Fruit fly (Drosophila melanogaster) whole organism, embryonic: Measurements from ENCODE around the gene Elo68alpha.

Source experiments
- Bteb2 ChIP-seq: fragments of 200-800 bp; sonication (Bioruptor generic); optimal IDR thresholded peaks from 2 replicates; lab custom pipeline; 2016; ENCODE audit warnings: missing biosample characterization, missing genetic modification characterization
- CG10431 ChIP-seq: fragments of 200-800 bp; sonication (Bioruptor generic); optimal IDR thresholded peaks from 3 replicates; lab custom pipeline; 2018; ENCODE audit warnings: missing biosample characterization, mild to moderate bottlenecking, missing genetic modification characterization
- CG11695 ChIP-seq: fragments of 200-800 bp; sonication (Bioruptor generic); IDR thresholded peaks from 3 replicates; pipeline ENCODE4 v1.3.6; 2022; ENCODE audit warnings: missing biosample characterization, missing genetic modification characterization
- CG1603 ChIP-seq: fragments of 200-800 bp; sonication (Bioruptor generic); optimal IDR thresholded peaks from 2 replicates; lab custom pipeline; 2019; ENCODE audit warnings: missing biosample characterization, mild to moderate bottlenecking, missing genetic modification characterization, moderate library complexity
- CG17361 ChIP-seq: fragments of 200-800 bp; sonication (Bioruptor generic); IDR thresholded peaks from 3 replicates; pipeline ENCODE4 v1.3.6; 2022; ENCODE audit warnings: missing biosample characterization, missing genetic modification characterization
- CG2875 ChIP-seq: fragments of 200-800 bp; sonication (Bioruptor generic); optimal IDR thresholded peaks from 2 replicates; lab custom pipeline; 2017; ENCODE audit warnings: missing biosample characterization, mild to moderate bottlenecking, missing genetic modification characterization, missing genetic modification reagents
- CG3163 ChIP-seq: fragments of 200-800 bp; sonication (Bioruptor generic); optimal IDR thresholded peaks from 3 replicates; lab custom pipeline; 2016; ENCODE audit warnings: missing biosample characterization, missing genetic modification characterization
- CG32532 ChIP-seq: fragments of 200-800 bp; sonication (Bioruptor generic); IDR thresholded peaks from 2 replicates; pipeline ENCODE4 v1.3.6; 2022; ENCODE audit warnings: missing biosample characterization, missing genetic modification characterization
- CG34422 ChIP-seq: fragments of 200-800 bp; sonication (Bioruptor generic); IDR thresholded peaks from 3 replicates; pipeline ENCODE4 v1.3.6; 2022; ENCODE audit warnings: missing biosample characterization, missing genetic modification characterization
- CG4328 ChIP-seq: fragments of 200-800 bp; sonication (Bioruptor generic); optimal IDR thresholded peaks from 3 replicates; lab custom pipeline; 2017; ENCODE audit warnings: missing biosample characterization, missing genetic modification reagents, missing genetic modification characterization
- CG4617 ChIP-seq: fragments of 200-800 bp; sonication (Bioruptor generic); optimal IDR thresholded peaks from 3 replicates; lab custom pipeline; 2016; ENCODE audit warnings: missing biosample characterization, missing genetic modification characterization, borderline replicate concordance
- CG5953 ChIP-seq: fragments of 200-800 bp; sonication (Bioruptor generic); IDR thresholded peaks from 2 replicates; pipeline ENCODE4 v1.3.6; 2022; ENCODE audit warnings: missing biosample characterization, missing genetic modification characterization
- CG6689 ChIP-seq: fragments of 200-800 bp; sonication (Bioruptor generic); IDR thresholded peaks from 2 replicates; pipeline ENCODE4 v1.3.6; 2022; ENCODE audit warnings: missing biosample characterization, missing genetic modification characterization
- CG6765 ChIP-seq: fragments of 200-800 bp; sonication (Bioruptor generic); optimal IDR thresholded peaks from 3 replicates; lab custom pipeline; 2017; ENCODE audit warnings: missing biosample characterization, mild to moderate bottlenecking, missing genetic modification characterization
- CG7963 ChIP-seq: fragments of 200-800 bp; sonication (Bioruptor generic); IDR thresholded peaks from 3 replicates; pipeline ENCODE4 v1.3.6; 2022; ENCODE audit warnings: missing biosample characterization, missing genetic modification characterization; ENCODE audit not compliant: partially characterized antibody
- CG9932 ChIP-seq: fragments of 200-800 bp; sonication (Bioruptor generic); IDR thresholded peaks from 2 replicates; pipeline ENCODE4 v1.3.6; 2022; ENCODE audit warnings: missing biosample characterization, missing genetic modification characterization
- Deaf1 ChIP-seq: fragments of 200-800 bp; optimal IDR thresholded peaks from 3 replicates; lab custom pipeline; 2019; ENCODE audit warnings: missing biosample characterization, mild to moderate bottlenecking, missing genetic modification characterization, moderate library complexity
- Doc2 ChIP-seq: fragments of 200-800 bp; sonication (Bioruptor generic); IDR thresholded peaks from 2 replicates; pipeline ENCODE4 v1.3.6; 2022; ENCODE audit warnings: missing biosample characterization, missing genetic modification characterization
- Drgx ChIP-seq: fragments of 200-800 bp; sonication (Bioruptor generic); IDR thresholded peaks from 2 replicates; pipeline ENCODE4 v1.3.6; 2022; ENCODE audit warnings: missing biosample characterization, missing genetic modification characterization
- Ets97D ChIP-seq: fragments of 200-800 bp; sonication (Bioruptor generic); optimal IDR thresholded peaks from 3 replicates; lab custom pipeline; 2016; ENCODE audit warnings: missing biosample characterization, missing genetic modification characterization
- Gug ChIP-seq: fragments of 200-800 bp; sonication (Bioruptor generic); IDR thresholded peaks from 4 replicates; pipeline ENCODE4 v1.3.6; 2022; ENCODE audit warnings: missing biosample characterization, missing genetic modification characterization
- Lim3 ChIP-seq: fragments of 200-800 bp; sonication (Bioruptor generic); IDR thresholded peaks from 2 replicates; pipeline ENCODE4 v1.3.6; 2022; ENCODE audit warnings: missing biosample characterization, missing genetic modification characterization
- Med ChIP-seq: fragments of 200-800 bp; sonication (Bioruptor generic); peaks from one replicate; lab custom pipeline; 2016; ENCODE audit warnings: missing biosample characterization, missing genetic modification characterization, mild to moderate bottlenecking, inconsistent platforms, moderate library complexity
- Nf-YC ChIP-seq: fragments of 200-800 bp; optimal IDR thresholded peaks from 3 replicates; lab custom pipeline; 2019; ENCODE audit warnings: missing biosample characterization, mild to moderate bottlenecking, missing genetic modification characterization, moderate library complexity
- Pdp1 ChIP-seq, 2 experiments: fragments of 200-800 bp; sonication (Bioruptor generic); optimal IDR thresholded peaks; 3 replicates each; lab custom pipeline; 2016; ENCODE audit warnings: missing biosample characterization in 2 of 2, missing genetic modification characterization in 2 of 2, mild to moderate bottlenecking in 1 of 2, moderate library complexity in 1 of 2
- Scr ChIP-seq: fragments of 200-800 bp; sonication (Bioruptor generic); IDR thresholded peaks from 2 replicates; pipeline ENCODE4 v1.3.6; 2022; ENCODE audit warnings: missing biosample characterization, missing genetic modification characterization; ENCODE audit not compliant: partially characterized antibody
- abd-A ChIP-seq: fragments of 200-800 bp; sonication (Bioruptor generic); optimal IDR thresholded peaks from 3 replicates; lab custom pipeline; 2019; ENCODE audit warnings: missing biosample characterization, mild to moderate bottlenecking, missing genetic modification characterization, moderate library complexity
- al ChIP-seq: fragments of 200-800 bp; sonication (Bioruptor generic); IDR thresholded peaks from 2 replicates; pipeline ENCODE4 v1.3.6; 2022; ENCODE audit warnings: missing biosample characterization, missing genetic modification characterization
- amos ChIP-seq: fragments of 200-800 bp; sonication (Bioruptor generic); IDR thresholded peaks from 2 replicates; pipeline ENCODE4 v1.3.6; 2022; ENCODE audit warnings: missing biosample characterization, missing genetic modification characterization; ENCODE audit not compliant: partially characterized antibody
- aop ChIP-seq: fragments of 200-800 bp; sonication (Bioruptor generic); IDR thresholded peaks from 2 replicates; pipeline ENCODE4 v1.3.6; 2022; ENCODE audit warnings: missing biosample characterization, missing genetic modification characterization
- bsh ChIP-seq, 2 experiments: fragments of 200-800 bp; sonication (Bioruptor generic); optimal IDR thresholded peaks; 2 replicates each; lab custom pipeline; 2017 to 2018; ENCODE audit warnings: mild to moderate bottlenecking in 2 of 2, missing biosample characterization in 2 of 2, missing genetic modification characterization in 2 of 2, moderate library complexity in 1 of 2
- corto ChIP-seq: fragments of 200-800 bp; sonication (Bioruptor generic); optimal IDR thresholded peaks from 2 replicates; lab custom pipeline; 2016; ENCODE audit warnings: missing biosample characterization, mild to moderate bottlenecking, missing genetic modification characterization, moderate library complexity
- crol ChIP-seq: fragments of 200-800 bp; sonication (Bioruptor generic); IDR thresholded peaks from 2 replicates; pipeline ENCODE4 v1.3.6; 2022; ENCODE audit warnings: missing biosample characterization, missing genetic modification characterization
- dan ChIP-seq: fragments of 200-800 bp; sonication (Bioruptor generic); IDR thresholded peaks from 2 replicates; pipeline ENCODE4 v1.3.6; 2022; ENCODE audit warnings: missing biosample characterization, missing genetic modification characterization
- disco-r ChIP-seq: fragments of 200-800 bp; sonication (Bioruptor generic); optimal IDR thresholded peaks from 2 replicates; lab custom pipeline; 2016; ENCODE audit warnings: missing biosample characterization, missing genetic modification characterization
- dpn ChIP-seq, 2 experiments: fragments of 200-800 bp; sonication (Bioruptor generic); optimal IDR thresholded peaks; 3 replicates each; lab custom pipeline; 2016; ENCODE audit warnings: missing biosample characterization in 2 of 2, missing genetic modification characterization in 2 of 2
- gce ChIP-seq: fragments of 200-800 bp; sonication (Bioruptor generic); IDR thresholded peaks from 3 replicates; pipeline ENCODE4 v1.3.6; 2022; ENCODE audit warnings: missing biosample characterization, missing genetic modification characterization
- ham ChIP-seq: fragments of 200-800 bp; sonication (Bioruptor generic); IDR thresholded peaks from 2 replicates; pipeline ENCODE4 v1.3.6; 2022; ENCODE audit warnings: missing biosample characterization, missing genetic modification characterization
- hbn ChIP-seq: fragments of 200-800 bp; sonication (Bioruptor generic); IDR thresholded peaks from 2 replicates; pipeline ENCODE4 v1.3.6; 2022; ENCODE audit warnings: missing biosample characterization, missing genetic modification characterization; ENCODE audit not compliant: partially characterized antibody
- her ChIP-seq: fragments of 200-800 bp; sonication (Bioruptor generic); optimal IDR thresholded peaks from 2 replicates; lab custom pipeline; 2016; ENCODE audit warnings: missing biosample characterization, missing genetic modification characterization
- hkb ChIP-seq, 2 experiments: fragments of 200-800 bp in 1 of 2; fragments of >200 bp in 1 of 2; sonication (Bioruptor generic) in 1 of 2; IDR thresholded peaks in 1 of 2; optimal IDR thresholded peaks in 1 of 2; 2 replicates each; pipeline versions ENCODE4 v1.3.6 to Lab custom; 2017 to 2022; ENCODE audit warnings: missing biosample characterization in 1 of 2, missing genetic modification characterization in 1 of 2
- nerfin-2 ChIP-seq: fragments of 200-800 bp; sonication (Bioruptor generic); IDR thresholded peaks from 2 replicates; pipeline ENCODE4 v1.3.6; 2022; ENCODE audit warnings: missing biosample characterization, missing genetic modification characterization; ENCODE audit not compliant: partially characterized antibody
- pan ChIP-seq, 4 experiments: fragments of >200 bp in 3 of 4; fragments of 200-800 bp in 1 of 4; sonication (Bioruptor generic) in 1 of 4; optimal IDR thresholded peaks in 3 of 4; IDR thresholded peaks in 1 of 4; 2 replicates each; pipeline versions ENCODE4 v1.3.6 to Lab custom; 2017 to 2022; ENCODE audit warnings: missing biosample characterization in 2 of 4, missing genetic modification characterization in 2 of 4, mixed read lengths in 1 of 4
- pita ChIP-seq: fragments of 200-800 bp; sonication (Bioruptor generic); optimal IDR thresholded peaks from 2 replicates; lab custom pipeline; 2017; ENCODE audit warnings: missing biosample characterization, mild to moderate bottlenecking, missing genetic modification characterization
- pnt ChIP-seq: fragments of 200-800 bp; sonication (Bioruptor generic); optimal IDR thresholded peaks from 3 replicates; lab custom pipeline; 2016; ENCODE audit warnings: missing biosample characterization, missing genetic modification characterization
- prd ChIP-seq, 3 experiments: fragments of >200 bp in 2 of 3; fragments of 200-800 bp in 1 of 3; sonication (Bioruptor generic) in 1 of 3; optimal IDR thresholded peaks in 2 of 3; IDR thresholded peaks in 1 of 3; 2 replicates in 2 of 3; 3 replicates in 1 of 3; pipeline versions ENCODE4 v1.3.6 to Lab custom; 2017 to 2022; ENCODE audit warnings: missing biosample characterization in 1 of 3, missing genetic modification characterization in 1 of 3
- slou ChIP-seq: fragments of 200-800 bp; sonication (Bioruptor generic); optimal IDR thresholded peaks from 3 replicates; lab custom pipeline; 2016; ENCODE audit warnings: missing biosample characterization, missing genetic modification characterization
- ssp ChIP-seq: fragments of 200-800 bp; sonication (Bioruptor generic); IDR thresholded peaks from 2 replicates; pipeline ENCODE4 v1.3.6; 2022; ENCODE audit warnings: missing biosample characterization, missing genetic modification characterization
- zen ChIP-seq: fragments of 200-800 bp; sonication (Bioruptor generic); optimal IDR thresholded peaks from 3 replicates; lab custom pipeline; 2018; ENCODE audit warnings: missing biosample characterization, mild to moderate bottlenecking, missing genetic modification characterization, moderate library complexity

The Elo68alpha gene

DNA sequence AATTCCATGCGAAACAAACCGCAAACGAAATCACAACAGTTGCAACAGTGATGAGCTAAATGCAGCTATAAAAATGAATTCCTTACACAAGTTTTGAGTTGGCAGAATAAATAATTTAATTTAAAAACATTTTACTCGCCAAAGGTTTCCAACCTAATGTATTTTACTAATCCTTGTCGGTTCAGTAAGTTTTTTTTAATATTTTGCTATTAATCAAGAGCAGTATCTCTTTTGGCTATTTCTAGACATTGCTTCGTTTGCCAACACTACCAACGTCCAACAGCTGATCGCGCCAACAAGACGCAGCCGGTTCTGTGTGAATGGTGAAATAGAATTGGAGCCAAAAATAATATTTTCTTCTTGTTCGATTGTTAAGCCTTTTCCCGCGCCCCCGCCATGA lies 38.1 kb downstream of the Elo68alpha start, which contains the start of the genes CG32075, CG45101 and SuUR (continued):
- TF ChIP-seq Lim3 (GFP tag; lab: Robert Waterston, UW) (no peak), CG11695 (GFP tag; lab: Robert Waterston, UW) (peak; percentile 78), CG2875 (GFP tag; lab: Kevin White, UChicago) (peak; percentile 39), CG6689 (GFP tag; lab: Robert Waterston, UW) (peak; percentile 88), CG7963 (GFP tag; lab: Robert Waterston, UW) (no peak; the same call in 2 of the 3 replicates), hbn (GFP tag; lab: Robert Waterston, UW) (no peak), CG5953 (GFP tag; lab: Robert Waterston, UW) (peak; percentile 62), aop (GFP tag; lab: Robert Waterston, UW) (no peak; the same call in 1 of the 2 replicates), CG34422 (GFP tag; lab: Robert Waterston, UW) (peak; percentile 90), pita (GFP tag; lab: Kevin White, UChicago) (no peak), corto (GFP tag; lab: Kevin White, UChicago) (peak; percentile 59), dpn (GFP tag; optimal IDR thresholded peaks at IDR 0.05; lab: Kevin White, UChicago) (peak; percentile 91 to 92), disco-r (GFP tag; lab: Kevin White, UChicago) (peak; percentile 51), Pdp1 (GFP tag; optimal IDR thresholded peaks at IDR 0.05; lab: Kevin White, UChicago) (peak; percentile 87 to 90), CG10431 (peak; percentile 48), zen (tag; lab: Kevin White, UChicago) (peak; percentile 83), crol (GFP tag; lab: Robert Waterston, UW) (no peak), Scr (no peak), Doc2 (GFP tag; lab: Robert Waterston, UW) (0 out of 2 replicates have a peak, but pooled peaks have one; percentile 28), Med (GFP tag; lab: Kevin White, UChicago) (peak; percentile 99), Deaf1 (tag; lab: Kevin White, UChicago) (peak; percentile 38), al (GFP tag; lab: Robert Waterston, UW) (peak; percentile 88), Bteb2 (peak; percentile 87), CG3163 (peak; percentile 71), Drgx (GFP tag; lab: Robert Waterston, UW) (peak; percentile 82), abd-A (tag; lab: Kevin White, UChicago) (no peak), CG9932 (GFP tag; lab: Robert Waterston, UW) (peak; percentile 94), bsh (GFP tag; optimal IDR thresholded peaks at IDR 0.05; lab: Kevin White, UChicago) (peak in 1 of 2 experiments; percentile 85), CG6765 (GFP tag; lab: Kevin White, UChicago) (peak; percentile 9), pan (optimal IDR thresholded peaks at IDR 0.05; lab: Kevin White, UChicago) (no peak), pan (GFP tag; optimal IDR thresholded peaks at IDR 0.05 in 1 of 2, IDR thresholded peaks at IDR 0.05 in 1 of 2) (peak in 1 of 2 experiments; percentile 92), pnt (GFP tag; lab: Kevin White, UChicago) (peak; percentile 82), gce (GFP tag; lab: Robert Waterston, UW) (no peak), CG4617 (peak; percentile 96), CG4328 (GFP tag; lab: Kevin White, UChicago) (peak; percentile 74), CG17361 (GFP tag; lab: Robert Waterston, UW) (peak; percentile 87), dan (peak; percentile 55; the same call in 1 of the 2 replicates), prd (optimal IDR thresholded peaks at IDR 0.05; lab: Kevin White, UChicago) (no peak), prd (GFP tag; IDR thresholded peaks at IDR 0.05; lab: Robert Waterston, UW) (peak; percentile 95), Gug (GFP tag; lab: Robert Waterston, UW) (peak; percentile 84), amos (no peak), Ets97D (peak; percentile 85), nerfin-2 (GFP tag; lab: Robert Waterston, UW) (no peak), slou (GFP tag; lab: Kevin White, UChicago) (peak; percentile 66), CG1603 (tag; lab: Kevin White, UChicago) (peak; percentile 51), CG32532 (GFP tag; lab: Robert Waterston, UW) (peak; percentile 89), hkb (optimal IDR thresholded peaks at IDR 0.05; lab: Kevin White, UChicago) (peak; percentile 71), hkb (GFP tag; IDR thresholded peaks at IDR 0.05; lab: Robert Waterston, UW) (peak; percentile 86), her (GFP tag; lab: Kevin White, UChicago) (peak; percentile 68), ham (GFP tag; lab: Robert Waterston, UW) (peak; percentile 29; the same call in 1 of the 2 replicates), ssp (GFP tag; lab: Robert Waterston, UW) (peak; percentile 83), Nf-YC (tag; lab: Kevin White, UChicago) (peak; percentile 78)
